Worm (Caenorhabditis elegans) whole organism, L3 larva: ENCODE results near the gene ttr-11.

Source experiments
- R02D3.7 ChIP-seq: fragments of 150-350 bp; optimal IDR thresholded peaks from 2 replicates; lab custom pipeline; 2014; ENCODE audit warnings: missing biosample characterization, missing genetic modification characterization
- aly-2 ChIP-seq: fragments of 150-350 bp; optimal IDR thresholded peaks from 2 replicates; lab custom pipeline; 2014; ENCODE audit warnings: missing biosample characterization, missing genetic modification characterization
- ama-1 ChIP-seq: fragments of 150-350 bp; optimal IDR thresholded peaks from 2 replicates; lab custom pipeline; 2018
- ceh-82 ChIP-seq: fragments of 150-350 bp; optimal IDR thresholded peaks from 2 replicates; lab custom pipeline; 2014; ENCODE audit warnings: missing biosample characterization, missing genetic modification characterization
- elt-2 ChIP-seq: sonication (generic microtip); optimal IDR thresholded peaks from 2 replicates; lab custom pipeline; 2016; ENCODE audit warnings: missing genetic modification reagents, mild to moderate bottlenecking, missing genetic modification characterization, missing compliant biosample characterization
- elt-3 ChIP-seq, 3 experiments: fragments of 150-350 bp in 1 of 3; sonication (generic microtip) in 2 of 3; optimal IDR thresholded peaks; 2 replicates in 2 of 3; 4 replicates in 1 of 3; lab custom pipeline; 2014 to 2017; ENCODE audit warnings: missing biosample characterization in 3 of 3, missing genetic modification characterization in 3 of 3
- fkh-10 ChIP-seq: sonication (generic microtip); optimal IDR thresholded peaks from 2 replicates; lab custom pipeline; 2017; ENCODE audit warnings: missing biosample characterization, missing genetic modification reagents, missing genetic modification characterization
- fos-1 ChIP-seq: fragments of 150-350 bp; optimal IDR thresholded peaks from 2 replicates; lab custom pipeline; 2014; ENCODE audit warnings: missing biosample characterization, missing genetic modification characterization
- lin-15B ChIP-seq: fragments of 150-350 bp; optimal IDR thresholded peaks from 2 replicates; lab custom pipeline; 2014; ENCODE audit warnings: missing biosample characterization, missing genetic modification characterization
- mdl-1 ChIP-seq: fragments of 150-350 bp; optimal IDR thresholded peaks from 2 replicates; lab custom pipeline; 2014; ENCODE audit warnings: missing biosample characterization, missing genetic modification characterization
- nfya-1 ChIP-seq: sonication (generic microtip); optimal IDR thresholded peaks from 2 replicates; lab custom pipeline; 2017; ENCODE audit warnings: missing genetic modification characterization, mild to moderate bottlenecking, missing compliant biosample characterization, antibody characterized with exemption, moderate library complexity; ENCODE audit not compliant: insufficient read depth
- nhr-11 ChIP-seq: fragments of 150-350 bp; optimal IDR thresholded peaks from 2 replicates; lab custom pipeline; 2014; ENCODE audit warnings: missing biosample characterization, missing genetic modification characterization
- nhr-237 ChIP-seq: fragments of 150-350 bp; optimal IDR thresholded peaks from 2 replicates; lab custom pipeline; 2014; ENCODE audit warnings: missing biosample characterization, missing genetic modification characterization
- nhr-25 ChIP-seq: sonication (generic microtip); optimal IDR thresholded peaks from 2 replicates; lab custom pipeline; 2017; ENCODE audit warnings: missing biosample characterization, missing genetic modification characterization
- nhr-28 ChIP-seq: fragments of 150-350 bp; optimal IDR thresholded peaks from 2 replicates; lab custom pipeline; 2014; ENCODE audit warnings: missing biosample characterization, missing genetic modification characterization
- nhr-76 ChIP-seq: fragments of 150-350 bp; sonication (generic microtip); optimal IDR thresholded peaks from 5 replicates; lab custom pipeline; 2014; ENCODE audit warnings: missing biosample characterization, missing genetic modification characterization
- pqm-1 ChIP-seq: fragments of 150-350 bp; optimal IDR thresholded peaks from 2 replicates; lab custom pipeline; 2017; ENCODE audit warnings: missing biosample characterization, missing genetic modification characterization, inconsistent platforms
- sea-2 ChIP-seq: fragments of 150-350 bp; sonication (generic microtip); optimal IDR thresholded peaks from 4 replicates; lab custom pipeline; 2014; ENCODE audit warnings: missing biosample characterization, missing genetic modification reagents, missing genetic modification characterization
- skn-1 ChIP-seq: fragments of 150-350 bp; optimal IDR thresholded peaks from 2 replicates; lab custom pipeline; 2014; ENCODE audit warnings: missing biosample characterization, missing genetic modification characterization
- snpc-4 ChIP-seq: fragments of 150-350 bp; optimal IDR thresholded peaks from 2 replicates; lab custom pipeline; 2014; ENCODE audit warnings: missing biosample characterization, missing genetic modification characterization
- unc-62 ChIP-seq: fragments of 150-350 bp; sonication (generic microtip); optimal IDR thresholded peaks from 4 replicates; lab custom pipeline; 2014; ENCODE audit warnings: missing biosample characterization, missing genetic modification reagents, missing genetic modification characterization

The ttr-11 gene

DNA sequence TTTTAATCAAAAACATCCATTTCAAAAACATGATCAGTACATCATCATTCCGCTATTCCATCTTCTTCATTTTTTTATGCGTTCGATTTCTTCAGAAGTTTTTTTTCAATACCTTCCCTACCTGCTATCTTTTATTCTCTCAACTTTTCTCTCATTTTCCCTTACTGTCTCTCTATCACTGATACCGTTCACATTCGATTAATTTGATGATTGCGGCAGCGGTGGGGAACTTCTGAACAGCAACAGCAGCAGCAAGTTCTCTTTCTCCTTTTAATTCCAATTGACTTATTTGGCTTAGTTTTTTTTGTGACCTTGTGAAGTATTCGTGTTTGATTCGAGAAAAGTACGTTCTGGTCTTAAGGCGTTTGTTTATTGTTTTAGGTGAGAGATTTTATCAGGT is 45.8 kb downstream of the ttr-11 start:
- no peak for TF ChIP-seq sea-2 (GFP tag; lab: Kevin White, UChicago)
- TF ChIP-seq elt-3 (tag; optimal IDR thresholded peaks at IDR 0.05; lab: Kevin White, UChicago), result peak in 2 of 3 experiments; percentile 66 to 82
- TF ChIP-seq nhr-25 (tag; lab: Kevin White, UChicago), result peak; percentile 63

ce11 chrV:20651923-20652322 is 48.8 kb downstream of the ttr-11 start:
- TF ChIP-seq aly-2 (tag; lab: Kevin White, UChicago) (no peak), nfya-1 (no peak), nhr-76 (tag; lab: Kevin White, UChicago) (no peak), lin-15B (tag; lab: Kevin White, UChicago) (no peak), skn-1 (tag; lab: Kevin White, UChicago) (no peak), elt-3 (tag; optimal IDR thresholded peaks at IDR 0.05; lab: Kevin White, UChicago) (no peak), sea-2 (GFP tag; lab: Kevin White, UChicago) (no peak), snpc-4 (tag; lab: Kevin White, UChicago) (no peak), fos-1 (no peak), pqm-1 (tag; lab: Kevin White, UChicago) (no peak), nhr-237 (no peak), fkh-10 (GFP tag; lab: Kevin White, UChicago) (no peak), ceh-82 (tag; lab: Kevin White, UChicago) (no peak), unc-62 (no peak), nhr-11 (tag; lab: Kevin White, UChicago) (no peak), nhr-28 (no peak), mdl-1 (tag; lab: Kevin White, UChicago) (no peak), R02D3.7 (no peak), elt-2 (tag; lab: Kevin White, UChicago) (no peak), ama-1 (lab: Kevin White, UChicago) (no peak)
